Fruit fly (Drosophila melanogaster) whole organism, embryonic: ENCODE results near the gene CG12945.

Experiments used
- Abd-B ChIP-seq: fragments of 200-800 bp; sonication (Bioruptor generic); optimal IDR thresholded peaks from 2 replicates; lab custom pipeline; 2018; ENCODE audit warnings: missing biosample characterization, mild to moderate bottlenecking, missing genetic modification characterization, moderate library complexity
- Atf3 ChIP-seq: fragments of 200-800 bp; sonication (Bioruptor generic); optimal IDR thresholded peaks from 3 replicates; lab custom pipeline; 2016; ENCODE audit warnings: missing biosample characterization, missing genetic modification characterization
- BtbVII ChIP-seq: fragments of 200-800 bp; sonication (Bioruptor generic); optimal IDR thresholded peaks from 3 replicates; lab custom pipeline; 2017; ENCODE audit warnings: missing biosample characterization, mild to moderate bottlenecking, missing genetic modification characterization
- CG10366 ChIP-seq: fragments of 200-800 bp; sonication (Bioruptor generic); IDR thresholded peaks from 2 replicates; pipeline ENCODE4 v1.3.6; 2022; ENCODE audit warnings: missing biosample characterization, missing genetic modification characterization
- CG11398 ChIP-seq: fragments of 200-800 bp; sonication (Bioruptor generic); optimal IDR thresholded peaks from 2 replicates; lab custom pipeline; 2016; ENCODE audit warnings: missing biosample characterization, missing genetic modification characterization
- CG11695 ChIP-seq: fragments of 200-800 bp; sonication (Bioruptor generic); IDR thresholded peaks from 3 replicates; pipeline ENCODE4 v1.3.6; 2022; ENCODE audit warnings: missing biosample characterization, missing genetic modification characterization
- CG12104 ChIP-seq: fragments of 200-800 bp; sonication (Bioruptor generic); optimal IDR thresholded peaks from 3 replicates; lab custom pipeline; 2016; ENCODE audit warnings: missing biosample characterization, missing genetic modification characterization
- CG1233 ChIP-seq: fragments of 200-800 bp; sonication (Bioruptor generic); optimal IDR thresholded peaks from 4 replicates; lab custom pipeline; 2018; ENCODE audit warnings: missing biosample characterization, mild to moderate bottlenecking, missing genetic modification characterization
- CG13287 ChIP-seq: fragments of 200-800 bp; sonication (Bioruptor generic); IDR thresholded peaks from 2 replicates; pipeline ENCODE4 v1.3.6; 2022; ENCODE audit warnings: missing biosample characterization, missing genetic modification characterization; ENCODE audit not compliant: partially characterized antibody
- CG13894 ChIP-seq: fragments of 200-800 bp; sonication (Bioruptor generic); optimal IDR thresholded peaks from 3 replicates; lab custom pipeline; 2018; ENCODE audit warnings: missing biosample characterization, mild to moderate bottlenecking, missing genetic modification characterization, moderate library complexity
- CG15073 ChIP-seq: fragments of 200-800 bp; sonication (Bioruptor generic); optimal IDR thresholded peaks from 2 replicates; lab custom pipeline; 2016; ENCODE audit warnings: missing biosample characterization, missing genetic modification characterization
- CG1602 ChIP-seq: fragments of 200-800 bp; sonication (Bioruptor generic); optimal IDR thresholded peaks from 3 replicates; lab custom pipeline; 2016; ENCODE audit warnings: missing biosample characterization, missing genetic modification characterization
- CG18476 ChIP-seq: fragments of 200-800 bp; sonication (Bioruptor generic); optimal IDR thresholded peaks from 2 replicates; lab custom pipeline; 2016; ENCODE audit warnings: missing biosample characterization, mild to moderate bottlenecking, missing genetic modification characterization
- CG18764 ChIP-seq: fragments of 200-800 bp; sonication (Bioruptor generic); optimal IDR thresholded peaks from 3 replicates; lab custom pipeline; 2016; ENCODE audit warnings: missing biosample characterization, missing genetic modification characterization
- CG2202 ChIP-seq: fragments of 200-800 bp; sonication (Bioruptor generic); optimal IDR thresholded peaks from 2 replicates; lab custom pipeline; 2018; ENCODE audit warnings: missing biosample characterization, mild to moderate bottlenecking, missing genetic modification characterization
- CG2712 ChIP-seq: fragments of 200-800 bp; optimal IDR thresholded peaks from 3 replicates; lab custom pipeline; 2019; ENCODE audit warnings: missing biosample characterization, mild to moderate bottlenecking, missing genetic modification characterization, moderate library complexity
- CG3163 ChIP-seq: fragments of 200-800 bp; sonication (Bioruptor generic); optimal IDR thresholded peaks from 3 replicates; lab custom pipeline; 2016; ENCODE audit warnings: missing biosample characterization, missing genetic modification characterization
- CG4424 ChIP-seq: fragments of 200-800 bp; sonication (Bioruptor generic); optimal IDR thresholded peaks from 3 replicates; lab custom pipeline; 2016; ENCODE audit warnings: missing biosample characterization, missing genetic modification characterization
- CG5180 ChIP-seq: fragments of 200-800 bp; sonication (Bioruptor generic); optimal IDR thresholded peaks from 3 replicates; lab custom pipeline; 2017; ENCODE audit warnings: missing biosample characterization, missing genetic modification characterization, mild to moderate bottlenecking, moderate library complexity, missing genetic modification reagents
- CG6765 ChIP-seq: fragments of 200-800 bp; sonication (Bioruptor generic); optimal IDR thresholded peaks from 3 replicates; lab custom pipeline; 2017; ENCODE audit warnings: missing biosample characterization, mild to moderate bottlenecking, missing genetic modification characterization
- CG7372 ChIP-seq: fragments of 200-800 bp; sonication (Bioruptor generic); IDR thresholded peaks from 2 replicates; pipeline ENCODE4 v1.3.6; 2022; ENCODE audit warnings: missing biosample characterization, missing genetic modification characterization
- CG7987 ChIP-seq: fragments of 200-800 bp; sonication (Bioruptor generic); optimal IDR thresholded peaks from 2 replicates; lab custom pipeline; 2018; ENCODE audit warnings: missing biosample characterization, mild to moderate bottlenecking, missing genetic modification characterization, moderate library complexity
- CG8089 ChIP-seq: fragments of 200-800 bp; sonication (Bioruptor generic); optimal IDR thresholded peaks from 3 replicates; lab custom pipeline; 2016; ENCODE audit warnings: missing biosample characterization, missing genetic modification characterization
- CG8359 ChIP-seq: fragments of 200-800 bp; sonication (Bioruptor generic); optimal IDR thresholded peaks from 2 replicates; lab custom pipeline; 2017; ENCODE audit warnings: missing biosample characterization, mild to moderate bottlenecking, missing genetic modification characterization, borderline replicate concordance
- CG8924 ChIP-seq: fragments of 200-800 bp; optimal IDR thresholded peaks from 3 replicates; lab custom pipeline; 2019; ENCODE audit warnings: missing biosample characterization, mild to moderate bottlenecking, missing genetic modification characterization, moderate library complexity
- CG9215 ChIP-seq: fragments of 200-800 bp; sonication (Bioruptor generic); IDR thresholded peaks from 2 replicates; pipeline ENCODE4 v1.3.6; 2022; ENCODE audit warnings: missing biosample characterization, missing genetic modification characterization
- CG9437 ChIP-seq: fragments of 200-800 bp; sonication (Bioruptor generic); optimal IDR thresholded peaks from 2 replicates; lab custom pipeline; 2018; ENCODE audit warnings: missing biosample characterization, mild to moderate bottlenecking, missing genetic modification characterization
- CG9727 ChIP-seq: fragments of 200-800 bp; sonication (Bioruptor generic); optimal IDR thresholded peaks from 3 replicates; lab custom pipeline; 2017; ENCODE audit warnings: missing biosample characterization, mild to moderate bottlenecking, missing genetic modification characterization
- CG9932 ChIP-seq: fragments of 200-800 bp; sonication (Bioruptor generic); IDR thresholded peaks from 2 replicates; pipeline ENCODE4 v1.3.6; 2022; ENCODE audit warnings: missing biosample characterization, missing genetic modification characterization
- CTCF ChIP-seq: fragments of 200-800 bp; sonication (Bioruptor generic); optimal IDR thresholded peaks from 2 replicates; lab custom pipeline; 2017; ENCODE audit warnings: missing biosample characterization, mild to moderate bottlenecking, missing genetic modification characterization, moderate library complexity
- Dad ChIP-seq: fragments of 200-800 bp; sonication (Bioruptor generic); optimal IDR thresholded peaks from 3 replicates; lab custom pipeline; 2016; ENCODE audit warnings: missing biosample characterization, missing genetic modification characterization
- Hmx ChIP-seq: fragments of 200-800 bp; sonication (Bioruptor generic); optimal IDR thresholded peaks from 2 replicates; lab custom pipeline; 2016; ENCODE audit warnings: missing biosample characterization, missing genetic modification characterization
- Hr39 ChIP-seq: fragments of >200 bp; optimal IDR thresholded peaks from 2 replicates; lab custom pipeline; 2017
- Nf-YB ChIP-seq: fragments of 200-800 bp; sonication (Bioruptor generic); optimal IDR thresholded peaks from 3 replicates; lab custom pipeline; 2019; ENCODE audit warnings: missing biosample characterization, mild to moderate bottlenecking, missing genetic modification characterization, moderate library complexity
- Oaz ChIP-seq: fragments of 200-800 bp; sonication (Bioruptor generic); IDR thresholded peaks from 2 replicates; pipeline ENCODE4 v1.3.6; 2022; ENCODE audit warnings: missing biosample characterization, missing genetic modification characterization
- Six4 ChIP-seq: fragments of 200-800 bp; sonication (Bioruptor generic); optimal IDR thresholded peaks from 2 replicates; lab custom pipeline; 2016; ENCODE audit warnings: missing biosample characterization, missing genetic modification characterization
- Stat92E ChIP-seq, 3 experiments: fragments of >200 bp in 2 of 3; fragments of 200-800 bp in 1 of 3; sonication (Bioruptor generic) in 1 of 3; optimal IDR thresholded peaks; 2 replicates each; lab custom pipeline; 2017 to 2019; ENCODE audit warnings: missing biosample characterization in 3 of 3, missing genetic modification characterization in 3 of 3, mild to moderate bottlenecking in 1 of 3, moderate library complexity in 1 of 3
- az2 ChIP-seq: fragments of 200-800 bp; sonication (Bioruptor generic); optimal IDR thresholded peaks from 3 replicates; lab custom pipeline; 2016; ENCODE audit warnings: missing biosample characterization, missing genetic modification characterization
- btn ChIP-seq: fragments of 200-800 bp; sonication (Bioruptor generic); optimal IDR thresholded peaks from 2 replicates; lab custom pipeline; 2016; ENCODE audit warnings: missing biosample characterization, missing genetic modification characterization
- grau ChIP-seq: fragments of 200-800 bp; optimal IDR thresholded peaks from 3 replicates; lab custom pipeline; 2019; ENCODE audit warnings: missing biosample characterization, mild to moderate bottlenecking, missing genetic modification characterization, moderate library complexity
- grn ChIP-seq: fragments of 200-800 bp; sonication (Bioruptor generic); optimal IDR thresholded peaks from 3 replicates; lab custom pipeline; 2017; ENCODE audit warnings: missing biosample characterization, missing genetic modification characterization
- gro ChIP-seq: fragments of 200-800 bp; sonication (Bioruptor generic); optimal IDR thresholded peaks from 2 replicates; lab custom pipeline; 2016; ENCODE audit warnings: missing biosample characterization, missing genetic modification characterization
- insv ChIP-seq, 2 experiments: fragments of 200-800 bp; sonication (Bioruptor generic); optimal IDR thresholded peaks; 3 replicates each; lab custom pipeline; 2016 to 2018; ENCODE audit warnings: missing biosample characterization in 2 of 2, missing genetic modification characterization in 2 of 2
- luna ChIP-seq: fragments of 200-800 bp; sonication (Bioruptor generic); optimal IDR thresholded peaks from 2 replicates; lab custom pipeline; 2016; ENCODE audit warnings: missing biosample characterization, missing genetic modification characterization
- nerfin-2 ChIP-seq: fragments of 200-800 bp; sonication (Bioruptor generic); IDR thresholded peaks from 2 replicates; pipeline ENCODE4 v1.3.6; 2022; ENCODE audit warnings: missing biosample characterization, missing genetic modification characterization; ENCODE audit not compliant: partially characterized antibody
- otp ChIP-seq: fragments of 200-800 bp; sonication (Bioruptor generic); IDR thresholded peaks from 3 replicates; pipeline ENCODE4, ENCODE4 v1.3.6; 2022; ENCODE audit warnings: missing biosample characterization, missing genetic modification characterization
- pzg ChIP-seq: fragments of 200-800 bp; sonication (Bioruptor generic); optimal IDR thresholded peaks from 3 replicates; lab custom pipeline; 2018; ENCODE audit warnings: missing biosample characterization, mild to moderate bottlenecking, missing genetic modification characterization, moderate library complexity
- slbo ChIP-seq: fragments of 200-800 bp; sonication (Bioruptor generic); IDR thresholded peaks from 2 replicates; pipeline ENCODE4 v1.3.6; 2022; ENCODE audit warnings: missing biosample characterization, missing genetic modification characterization
- stc ChIP-seq: fragments of 200-800 bp; sonication (Bioruptor generic); IDR thresholded peaks from 2 replicates; pipeline ENCODE4 v1.3.6; 2022; ENCODE audit warnings: missing biosample characterization, missing genetic modification characterization
- tx ChIP-seq: fragments of 200-800 bp; sonication (Bioruptor generic); optimal IDR thresholded peaks from 2 replicates; lab custom pipeline; 2016; ENCODE audit warnings: missing biosample characterization, missing genetic modification characterization
- vvl ChIP-seq: fragments of 200-800 bp; sonication (Bioruptor generic); IDR thresholded peaks from 2 replicates; pipeline ENCODE4 v1.3.6; 2022; ENCODE audit warnings: missing biosample characterization, missing genetic modification characterization

Gene CG12945

DNA sequence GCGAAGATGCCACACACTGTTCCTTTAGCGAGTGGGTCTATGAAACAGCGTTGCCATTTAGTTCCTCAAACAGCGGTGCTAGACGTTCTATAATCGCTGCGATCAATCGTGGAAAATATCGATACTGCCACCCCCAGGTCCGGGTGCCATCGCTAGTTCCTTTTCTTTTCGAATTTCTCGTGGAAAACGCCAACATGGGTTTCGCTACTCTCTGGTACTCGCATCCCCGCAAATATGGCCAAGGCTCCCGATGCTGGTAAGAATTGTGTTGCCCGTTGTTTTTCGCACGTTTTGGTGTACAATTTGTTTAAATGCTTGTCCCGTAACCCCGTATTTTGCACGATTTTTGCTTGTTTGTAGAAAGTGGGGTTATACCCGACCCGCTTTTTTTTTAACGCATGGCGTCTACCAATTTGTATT lies 13.1 kb downstream of the CG12945 start, which contains the start of gene RpS29:
TSS of gene RpS29 (plus strand) at position 102 of the 420 bp plus-strand sequence.
- peak; percentile 70 for TF ChIP-seq nerfin-2 (GFP tag; lab: Robert Waterston, UW)
- peak; percentile 92 for TF ChIP-seq gro
- TF ChIP-seq CG13287 = peak; percentile 97
- no peak for TF ChIP-seq CG8359 (GFP tag; lab: Kevin White, UChicago)
- peak; percentile 80 for TF ChIP-seq tx (GFP tag; lab: Kevin White, UChicago)
- TF ChIP-seq CG7987 (GFP tag; lab: Kevin White, UChicago) = peak; percentile 90
- peak; percentile 65 for TF ChIP-seq CG11398 (GFP tag; lab: Kevin White, UChicago)
- peak; percentile 73 for TF ChIP-seq Atf3
- TF ChIP-seq insv (GFP tag; optimal IDR thresholded peaks at IDR 0.05; lab: Kevin White, UChicago) = peak in 1 of 2 experiments; percentile 73
- TF ChIP-seq btn (GFP tag; lab: Kevin White, UChicago) = no peak
- peak; percentile 69 for TF ChIP-seq az2
- peak; percentile 47 for TF ChIP-seq CG2202 (tag; lab: Kevin White, UChicago)
- peak; percentile 86 for TF ChIP-seq CG10366 (GFP tag; lab: Robert Waterston, UW)
- TF ChIP-seq CG18764 (GFP tag; lab: Kevin White, UChicago) = peak; percentile 76
- peak; percentile 71 for TF ChIP-seq stc (GFP tag; lab: Robert Waterston, UW)
- TF ChIP-seq Abd-B (GFP tag; lab: Kevin White, UChicago) = peak; percentile 40
- peak; percentile 61 for TF ChIP-seq Six4 (GFP tag; lab: Kevin White, UChicago)
- TF ChIP-seq CG8089 (GFP tag; lab: Kevin White, UChicago) = peak; percentile 80
- peak in 1 of 3 experiments; percentile 23 for TF ChIP-seq Stat92E (GFP tag; optimal IDR thresholded peaks at IDR 0.05; lab: Kevin White, UChicago)
- TF ChIP-seq CG15073 (GFP tag; lab: Kevin White, UChicago) = no peak
- TF ChIP-seq CG1233 (GFP tag; lab: Kevin White, UChicago) = peak; percentile 60
- peak; percentile 84 for TF ChIP-seq Dad (GFP tag; lab: Kevin White, UChicago)
- peak; percentile 73 for TF ChIP-seq CG2712 (tag; lab: Kevin White, UChicago)
- TF ChIP-seq grn (GFP tag; lab: Kevin White, UChicago) = peak; percentile 61
- TF ChIP-seq CG9215 (GFP tag; lab: Robert Waterston, UW) = peak; percentile 58; the same call in 1 of the 2 replicates
- peak; percentile 31; the same call in 1 of the 2 replicates for TF ChIP-seq Oaz (GFP tag; lab: Robert Waterston, UW)
- TF ChIP-seq CG8924 = peak; percentile 58
- peak; percentile 95 for TF ChIP-seq slbo (GFP tag; lab: Robert Waterston, UW)
- TF ChIP-seq Nf-YB (GFP tag; lab: Kevin White, UChicago) = peak; percentile 49
- TF ChIP-seq CG18476 = peak; percentile 18
- peak; percentile 91 for TF ChIP-seq CG13894 (tag; lab: Kevin White, UChicago)
- TF ChIP-seq luna (GFP tag; lab: Kevin White, UChicago) = peak; percentile 88
- peak; percentile 24 for TF ChIP-seq CG5180 (GFP tag; lab: Kevin White, UChicago)
- no peak for TF ChIP-seq Hr39 (lab: Kevin White, UChicago)
- peak; percentile 64 for TF ChIP-seq CG1602
- TF ChIP-seq CTCF (GFP tag; lab: Kevin White, UChicago) = peak; percentile 46
- TF ChIP-seq CG9727 (GFP tag; lab: Kevin White, UChicago) = peak; percentile 70
- TF ChIP-seq pzg (GFP tag; lab: Kevin White, UChicago) = peak; percentile 100
- peak; percentile 90 for TF ChIP-seq vvl
- TF ChIP-seq grau (tag; lab: Kevin White, UChicago) = peak; percentile 76
- no peak for TF ChIP-seq CG9437 (GFP tag; lab: Kevin White, UChicago)
- TF ChIP-seq CG4424 = peak; percentile 70
- peak; percentile 47; the same call in 2 of the 3 replicates for TF ChIP-seq CG11695
- peak; percentile 66; the same call in 2 of the 3 replicates for TF ChIP-seq otp (GFP tag; lab: Robert Waterston, UW)
- TF ChIP-seq Hmx (GFP tag; lab: Kevin White, UChicago) = no peak
- peak; percentile 78 for TF ChIP-seq BtbVII
- TF ChIP-seq CG12104 (GFP tag; lab: Kevin White, UChicago) = peak; percentile 68
- peak; percentile 95 for TF ChIP-seq CG9932 (GFP tag; lab: Robert Waterston, UW)
- TF ChIP-seq CG6765 (GFP tag; lab: Kevin White, UChicago) = peak; percentile 83
- TF ChIP-seq CG7372 = peak; percentile 77
- TF ChIP-seq CG3163 = peak; percentile 80
